Fruit fly (Drosophila melanogaster) whole organism, wandering third instar larva: Measurements from ENCODE around the gene rdhB.

Experiments used
- Abd-B ChIP-seq: fragments of >200 bp; optimal IDR thresholded peaks from 2 replicates; lab custom pipeline; 2017; ENCODE audit warnings: missing biosample characterization, missing genetic modification characterization
- CG32264 ChIP-seq: fragments of 200-800 bp; sonication (Bioruptor generic); optimal IDR thresholded peaks from 2 replicates; lab custom pipeline; 2016; ENCODE audit warnings: missing biosample characterization, missing genetic modification characterization
- CG9705 ChIP-seq: fragments of 200-800 bp; sonication (Bioruptor generic); optimal IDR thresholded peaks from 2 replicates; lab custom pipeline; 2018; ENCODE audit warnings: missing biosample characterization, mild to moderate bottlenecking, missing genetic modification characterization
- CrebA ChIP-seq: fragments of 200-800 bp; sonication (Bioruptor generic); optimal IDR thresholded peaks from 2 replicates; lab custom pipeline; 2016; ENCODE audit warnings: missing biosample characterization, mild to moderate bottlenecking, missing genetic modification characterization, borderline replicate concordance
- Dfd ChIP-seq: fragments of >200 bp; optimal IDR thresholded peaks from 2 replicates; lab custom pipeline; 2017; ENCODE audit warnings: missing biosample characterization, missing genetic modification characterization
- Dif ChIP-seq: fragments of 200-275, 200-300 bp; sonication (Bioruptor generic); optimal IDR thresholded peaks from 2 replicates; lab custom pipeline; 2018; ENCODE audit warnings: missing biosample characterization, missing genetic modification characterization; ENCODE audit not compliant: partially characterized antibody
- GATAd ChIP-seq: sonication (Bioruptor generic); optimal IDR thresholded peaks from 2 replicates; lab custom pipeline; 2016; ENCODE audit warnings: missing biosample characterization, missing genetic modification characterization
- HLH106 ChIP-seq: fragments of 200-800 bp; optimal IDR thresholded peaks from 3 replicates; lab custom pipeline; 2019; ENCODE audit warnings: missing biosample characterization, mild to moderate bottlenecking, missing genetic modification characterization, moderate library complexity
- Hnf4 ChIP-seq: fragments of 200-800 bp; sonication (Bioruptor generic); optimal IDR thresholded peaks from 2 replicates; lab custom pipeline; 2016; ENCODE audit warnings: missing biosample characterization, mild to moderate bottlenecking, missing genetic modification characterization
- Hr78 ChIP-seq: fragments of >200 bp; optimal IDR thresholded peaks from 2 replicates; lab custom pipeline; 2017; ENCODE audit warnings: missing biosample characterization, missing genetic modification characterization
- Hr83 ChIP-seq: fragments of 200-300 bp; sonication (Bioruptor generic); optimal IDR thresholded peaks from 2 replicates; lab custom pipeline; 2016; ENCODE audit warnings: missing biosample characterization, mild to moderate bottlenecking, missing genetic modification characterization, moderate library complexity; ENCODE audit not compliant: poor library complexity, severe bottlenecking
- Jra ChIP-seq: sonication (Bioruptor generic); optimal IDR thresholded peaks from 2 replicates; lab custom pipeline; 2016; ENCODE audit warnings: missing biosample characterization, missing genetic modification characterization
- Mio ChIP-seq: sonication (Bioruptor generic); optimal IDR thresholded peaks from 2 replicates; lab custom pipeline; 2016; ENCODE audit warnings: missing biosample characterization, missing genetic modification characterization
- Myc ChIP-seq: fragments of >200 bp; optimal IDR thresholded peaks from 2 replicates; lab custom pipeline; 2017
- N ChIP-seq: fragments of >200 bp; optimal IDR thresholded peaks from 2 replicates; lab custom pipeline; 2018; ENCODE audit warnings: missing biosample characterization, missing external identifiers, missing genetic modification characterization
- OdsH ChIP-seq: fragments of 200-800 bp; sonication (Bioruptor generic); optimal IDR thresholded peaks from 2 replicates; lab custom pipeline; 2016; ENCODE audit warnings: missing biosample characterization, mild to moderate bottlenecking, missing genetic modification characterization
- Rel ChIP-seq, 2 experiments: fragments of 200-800 bp; sonication (Bioruptor generic) in 1 of 2; optimal IDR thresholded peaks; 2 replicates in 1 of 2; 3 replicates in 1 of 2; lab custom pipeline; 2016 to 2019; ENCODE audit warnings: mild to moderate bottlenecking in 2 of 2, missing biosample characterization in 2 of 2, missing genetic modification characterization in 2 of 2, moderate library complexity in 1 of 2
- Sp1 ChIP-seq: fragments of 200-800 bp; sonication (Bioruptor generic); optimal IDR thresholded peaks from 3 replicates; lab custom pipeline; 2019; ENCODE audit warnings: missing biosample characterization, mild to moderate bottlenecking, missing genetic modification characterization, moderate library complexity
- Vsx2 ChIP-seq: fragments of 200-300, 225-300 bp; sonication (Bioruptor generic); optimal IDR thresholded peaks from 2 replicates; lab custom pipeline; 2018; ENCODE audit warnings: missing biosample characterization, missing genetic modification characterization; ENCODE audit not compliant: partially characterized antibody
- br ChIP-seq: fragments of 200-800 bp; sonication (Bioruptor generic); optimal IDR thresholded peaks from 2 replicates; lab custom pipeline; 2016; ENCODE audit warnings: missing biosample characterization, missing genetic modification characterization
- brk ChIP-seq: fragments of 200-800 bp; sonication (Bioruptor generic); optimal IDR thresholded peaks from 2 replicates; lab custom pipeline; 2016; ENCODE audit warnings: missing biosample characterization, mild to moderate bottlenecking, missing genetic modification characterization
- dl ChIP-seq, 2 experiments: fragments of 175-275, 200-275 bp in 1 of 2; fragments of 200-275 bp in 1 of 2; sonication (Bioruptor generic); optimal IDR thresholded peaks; lab custom pipeline; 2018; ENCODE audit warnings: mild to moderate bottlenecking in 2 of 2, missing biosample characterization in 2 of 2, missing genetic modification characterization in 2 of 2, moderate library complexity in 2 of 2; ENCODE audit not compliant: partially characterized antibody in 2 of 2, insufficient read depth in 1 of 2
- dmrt93B ChIP-seq: fragments of 200-800 bp; sonication (Bioruptor generic); optimal IDR thresholded peaks from 2 replicates; lab custom pipeline; 2018; ENCODE audit warnings: missing biosample characterization, mild to moderate bottlenecking, missing genetic modification characterization
- dsf ChIP-seq: sonication (Bioruptor generic); optimal IDR thresholded peaks from 2 replicates; lab custom pipeline; 2016; ENCODE audit warnings: missing biosample characterization, missing genetic modification characterization, borderline replicate concordance
- ey ChIP-seq: fragments of 200-800 bp; sonication (Bioruptor generic); optimal IDR thresholded peaks from 2 replicates; lab custom pipeline; 2016; ENCODE audit warnings: missing biosample characterization, missing genetic modification characterization
- foxo ChIP-seq, 2 experiments: fragments of 200-800 bp; sonication (Bioruptor generic); optimal IDR thresholded peaks; 2 replicates in 1 of 2; 3 replicates in 1 of 2; lab custom pipeline; 2016 to 2017; ENCODE audit warnings: missing biosample characterization in 2 of 2, missing genetic modification characterization in 2 of 2
- fru ChIP-seq: fragments of 200-800 bp; sonication (Bioruptor generic); optimal IDR thresholded peaks from 3 replicates; lab custom pipeline; 2016; ENCODE audit warnings: missing biosample characterization, mild to moderate bottlenecking, missing genetic modification characterization
- h ChIP-seq: fragments of 200-800 bp; sonication (Bioruptor generic); optimal IDR thresholded peaks from 3 replicates; lab custom pipeline; 2016; ENCODE audit warnings: missing biosample characterization, mild to moderate bottlenecking, missing genetic modification characterization
- jim ChIP-seq: fragments of 175-275, 200-325 bp; sonication (Bioruptor generic); optimal IDR thresholded peaks from 2 replicates; lab custom pipeline; 2016; ENCODE audit warnings: missing biosample characterization, mild to moderate bottlenecking, missing genetic modification characterization
- lola ChIP-seq: fragments of >200 bp; optimal IDR thresholded peaks from 2 replicates; lab custom pipeline; 2017; ENCODE audit warnings: missing biosample characterization, missing genetic modification characterization
- pan ChIP-seq: fragments of >200 bp; optimal IDR thresholded peaks from 2 replicates; lab custom pipeline; 2017
- psq ChIP-seq: fragments of 200-800 bp; sonication (Bioruptor generic); optimal IDR thresholded peaks from 3 replicates; lab custom pipeline; 2017; ENCODE audit warnings: missing biosample characterization, mild to moderate bottlenecking, missing genetic modification characterization, moderate library complexity
- rgr ChIP-seq: fragments of 200-800 bp; sonication (Bioruptor generic); optimal IDR thresholded peaks from 3 replicates; lab custom pipeline; 2016; ENCODE audit warnings: missing biosample characterization, mild to moderate bottlenecking, missing genetic modification characterization
- sage ChIP-seq: fragments of 200-800 bp; sonication (Bioruptor generic); optimal IDR thresholded peaks from 2 replicates; lab custom pipeline; 2016; ENCODE audit warnings: missing biosample characterization, mild to moderate bottlenecking, missing genetic modification characterization
- sv ChIP-seq: fragments of 200-800 bp; sonication (Bioruptor generic); optimal IDR thresholded peaks from 3 replicates; lab custom pipeline; 2016; ENCODE audit warnings: missing biosample characterization, missing genetic modification characterization
- tai ChIP-seq: sonication (Bioruptor generic); optimal IDR thresholded peaks from 2 replicates; lab custom pipeline; 2016; ENCODE audit warnings: missing biosample characterization, missing genetic modification characterization
- usp ChIP-seq: fragments of >200 bp; optimal IDR thresholded peaks from 2 replicates; lab custom pipeline; 2017; ENCODE audit warnings: missing biosample characterization, missing genetic modification characterization
- woc ChIP-seq: sonication (Bioruptor generic); optimal IDR thresholded peaks from 2 replicates; lab custom pipeline; 2016; ENCODE audit warnings: missing biosample characterization, mild to moderate bottlenecking, missing genetic modification characterization

The rdhB gene

dm6 chr3R:22357942-22358341, 6.4 kb downstream of the rdhB start:
- TF ChIP-seq Vsx2 (no peak), Hnf4 (GFP tag; lab: Kevin White, UChicago) (peak; percentile 14), Rel (GFP tag; optimal IDR thresholded peaks at IDR 0.05; lab: Kevin White, UChicago) (no peak), Rel (tag; optimal IDR thresholded peaks at IDR 0.05; lab: Kevin White, UChicago) (no peak), h (peak; percentile 18), foxo (GFP tag; optimal IDR thresholded peaks at IDR 0.05; lab: Kevin White, UChicago) (peak in 1 of 2 experiments; percentile 14), jim (no peak), psq (GFP tag; lab: Kevin White, UChicago) (peak; percentile 2), sage (GFP tag; lab: Kevin White, UChicago) (no peak)
- TF ChIP-seq, all 38 proteins: peak for 4

dm6 chr3R:22358810-22359209, 7.3 kb downstream of the rdhB start:
- TF ChIP-seq fru (GFP tag; lab: Kevin White, UChicago) = peak; percentile 80
- no peak for TF ChIP-seq dl (GFP tag; optimal IDR thresholded peaks at IDR 0.05; lab: Kevin White, UChicago; ENCODE audit: insufficient read depth in 1 of 2, partially characterized antibody in 2 of 2)
- peak; percentile 60 for TF ChIP-seq sage (GFP tag; lab: Kevin White, UChicago)
- peak; percentile 63 for TF ChIP-seq Mio (GFP tag; lab: Kevin White, UChicago)
- TF ChIP-seq h = peak; percentile 92
- peak; percentile 27 for TF ChIP-seq woc
- no peak for TF ChIP-seq usp
- peak; percentile 68 for TF ChIP-seq Jra (GFP tag; lab: Kevin White, UChicago)
- peak; percentile 50 for TF ChIP-seq Sp1 (GFP tag; lab: Kevin White, UChicago)
- TF ChIP-seq Abd-B (GFP tag; lab: Kevin White, UChicago) = no peak
- peak; percentile 89 for TF ChIP-seq ey (GFP tag; lab: Kevin White, UChicago)
- peak; percentile 15 for TF ChIP-seq dmrt93B
- peak; percentile 61 for TF ChIP-seq HLH106 (tag; lab: Kevin White, UChicago)
- TF ChIP-seq br (GFP tag; lab: Kevin White, UChicago) = peak; percentile 79
- no peak for TF ChIP-seq Vsx2
- TF ChIP-seq sv (GFP tag; lab: Kevin White, UChicago) = peak; percentile 47
- no peak for TF ChIP-seq Dif
- peak; percentile 77 for TF ChIP-seq Hnf4 (GFP tag; lab: Kevin White, UChicago)
- no peak for TF ChIP-seq CrebA
- TF ChIP-seq brk (GFP tag; lab: Kevin White, UChicago) = peak; percentile 85
- TF ChIP-seq Rel (GFP tag; optimal IDR thresholded peaks at IDR 0.05; lab: Kevin White, UChicago) = peak; percentile 46
- peak; percentile 24 for TF ChIP-seq Rel (tag; optimal IDR thresholded peaks at IDR 0.05; lab: Kevin White, UChicago)
- peak; percentile 72 for TF ChIP-seq psq (GFP tag; lab: Kevin White, UChicago)
- peak in 1 of 2 experiments; percentile 85 for TF ChIP-seq foxo (GFP tag; optimal IDR thresholded peaks at IDR 0.05; lab: Kevin White, UChicago)
- no peak for TF ChIP-seq Hr78 (GFP tag; lab: Kevin White, UChicago)
- no peak for TF ChIP-seq N
- no peak for TF ChIP-seq Myc (lab: Kevin White, UChicago)
- peak; percentile 23 for TF ChIP-seq CG32264
- TF ChIP-seq OdsH (GFP tag; lab: Kevin White, UChicago) = peak; percentile 92
- TF ChIP-seq Hr83 = no peak
- TF ChIP-seq tai (GFP tag; lab: Kevin White, UChicago) = no peak
- no peak for TF ChIP-seq Dfd (GFP tag; lab: Kevin White, UChicago)
- TF ChIP-seq dsf (GFP tag; lab: Kevin White, UChicago) = no peak
- TF ChIP-seq jim = no peak
- TF ChIP-seq rgr (GFP tag; lab: Kevin White, UChicago) = peak; percentile 94
- TF ChIP-seq lola (GFP tag; lab: Kevin White, UChicago) = no peak
- no peak for TF ChIP-seq CG9705 (GFP tag; lab: Kevin White, UChicago)
- no peak for TF ChIP-seq pan (lab: Kevin White, UChicago)
- TF ChIP-seq GATAd (GFP tag; lab: Kevin White, UChicago) = no peak
